Worm (Caenorhabditis elegans) whole organism, L3 larva: Measurements from ENCODE around the gene erd-2.1.

Source experiments
- R02D3.7 ChIP-seq: fragments of 150-350 bp; optimal IDR thresholded peaks from 2 replicates; lab custom pipeline; 2014; ENCODE audit warnings: missing biosample characterization, missing genetic modification characterization
- ZK546.5 ChIP-seq: sonication (generic microtip); optimal IDR thresholded peaks from 2 replicates; lab custom pipeline; 2017; ENCODE audit warnings: missing biosample characterization, missing genetic modification characterization
- ama-1 ChIP-seq: fragments of 150-350 bp; optimal IDR thresholded peaks from 2 replicates; lab custom pipeline; 2018
- ceh-16 ChIP-seq: sonication (generic microtip); optimal IDR thresholded peaks from 2 replicates; lab custom pipeline; 2017; ENCODE audit warnings: missing biosample characterization, missing genetic modification characterization
- ceh-28 ChIP-seq: fragments of 150-350 bp; optimal IDR thresholded peaks from 2 replicates; lab custom pipeline; 2014; ENCODE audit warnings: missing biosample characterization, missing genetic modification reagents, missing genetic modification characterization
- ceh-82 ChIP-seq: fragments of 150-350 bp; optimal IDR thresholded peaks from 2 replicates; lab custom pipeline; 2014; ENCODE audit warnings: missing biosample characterization, missing genetic modification characterization
- daf-12 ChIP-seq: fragments of 150-350 bp; optimal IDR thresholded peaks from 2 replicates; lab custom pipeline; 2014; ENCODE audit warnings: missing biosample characterization, missing genetic modification reagents, missing genetic modification characterization
- egl-5 ChIP-seq: fragments of 150-350 bp; optimal IDR thresholded peaks from 2 replicates; lab custom pipeline; 2017; ENCODE audit warnings: missing biosample characterization, missing genetic modification reagents, missing genetic modification characterization, inconsistent platforms
- elt-1 ChIP-seq: fragments of 150-350 bp; optimal IDR thresholded peaks from 2 replicates; lab custom pipeline; 2014; ENCODE audit warnings: missing biosample characterization, missing genetic modification characterization
- elt-2 ChIP-seq: sonication (generic microtip); optimal IDR thresholded peaks from 2 replicates; lab custom pipeline; 2016; ENCODE audit warnings: missing genetic modification reagents, mild to moderate bottlenecking, missing genetic modification characterization, missing compliant biosample characterization
- elt-3 ChIP-seq, 3 experiments: fragments of 150-350 bp in 1 of 3; sonication (generic microtip) in 2 of 3; optimal IDR thresholded peaks; 2 replicates in 2 of 3; 4 replicates in 1 of 3; lab custom pipeline; 2014 to 2017; ENCODE audit warnings: missing biosample characterization in 3 of 3, missing genetic modification characterization in 3 of 3
- eor-1 ChIP-seq, 2 experiments: fragments of 150-350 bp; optimal IDR thresholded peaks; 2 replicates each; lab custom pipeline; 2014 to 2018; ENCODE audit warnings: missing biosample characterization in 2 of 2, missing genetic modification characterization in 2 of 2
- fkh-10 ChIP-seq: sonication (generic microtip); optimal IDR thresholded peaks from 2 replicates; lab custom pipeline; 2017; ENCODE audit warnings: missing biosample characterization, missing genetic modification reagents, missing genetic modification characterization
- fkh-2 ChIP-seq: fragments of 150-350 bp; optimal IDR thresholded peaks from 2 replicates; lab custom pipeline; 2014; ENCODE audit warnings: missing biosample characterization, missing genetic modification reagents, missing genetic modification characterization
- hmg-11 ChIP-seq: sonication (generic microtip); optimal IDR thresholded peaks from 2 replicates; lab custom pipeline; 2016; ENCODE audit warnings: missing genetic modification characterization, missing compliant biosample characterization
- jun-1 ChIP-seq: fragments of 150-350 bp; optimal IDR thresholded peaks from 2 replicates; lab custom pipeline; 2014; ENCODE audit warnings: missing biosample characterization, missing genetic modification reagents, missing genetic modification characterization
- lin-15B ChIP-seq: fragments of 150-350 bp; optimal IDR thresholded peaks from 2 replicates; lab custom pipeline; 2014; ENCODE audit warnings: missing biosample characterization, missing genetic modification characterization
- lin-39 ChIP-seq: fragments of 150-350 bp; optimal IDR thresholded peaks from 2 replicates; lab custom pipeline; 2018; ENCODE audit warnings: missing biosample characterization, missing genetic modification reagents, missing genetic modification characterization
- mdl-1 ChIP-seq: fragments of 150-350 bp; optimal IDR thresholded peaks from 2 replicates; lab custom pipeline; 2014; ENCODE audit warnings: missing biosample characterization, missing genetic modification characterization
- mml-1 ChIP-seq: fragments of 150-350 bp; sonication (generic microtip); optimal IDR thresholded peaks from 3 replicates; lab custom pipeline; 2014; ENCODE audit warnings: missing biosample characterization, missing genetic modification characterization
- nfya-1 ChIP-seq: sonication (generic microtip); optimal IDR thresholded peaks from 2 replicates; lab custom pipeline; 2017; ENCODE audit warnings: missing genetic modification characterization, mild to moderate bottlenecking, missing compliant biosample characterization, antibody characterized with exemption, moderate library complexity; ENCODE audit not compliant: insufficient read depth
- nhr-11 ChIP-seq: fragments of 150-350 bp; optimal IDR thresholded peaks from 2 replicates; lab custom pipeline; 2014; ENCODE audit warnings: missing biosample characterization, missing genetic modification characterization
- nhr-23 ChIP-seq: fragments of 150-350 bp; optimal IDR thresholded peaks from 2 replicates; lab custom pipeline; 2014; ENCODE audit warnings: missing biosample characterization, missing genetic modification reagents, missing genetic modification characterization
- nhr-25 ChIP-seq: sonication (generic microtip); optimal IDR thresholded peaks from 2 replicates; lab custom pipeline; 2017; ENCODE audit warnings: missing biosample characterization, missing genetic modification characterization
- nhr-28 ChIP-seq: fragments of 150-350 bp; optimal IDR thresholded peaks from 2 replicates; lab custom pipeline; 2014; ENCODE audit warnings: missing biosample characterization, missing genetic modification characterization
- nhr-43 ChIP-seq: sonication (generic microtip); optimal IDR thresholded peaks from 2 replicates; lab custom pipeline; 2016; ENCODE audit warnings: mild to moderate bottlenecking, missing genetic modification characterization, missing compliant biosample characterization; ENCODE audit not compliant: poor library complexity, severe bottlenecking
- nhr-67 ChIP-seq: fragments of 150-350 bp; optimal IDR thresholded peaks from 2 replicates; lab custom pipeline; 2014; ENCODE audit warnings: missing biosample characterization, missing genetic modification characterization
- nhr-77 ChIP-seq: fragments of 150-350 bp; optimal IDR thresholded peaks from 2 replicates; lab custom pipeline; 2014; ENCODE audit warnings: missing biosample characterization, missing genetic modification characterization
- pha-4 ChIP-seq: fragments of 150-350 bp; optimal IDR thresholded peaks from 2 replicates; lab custom pipeline; 2014; ENCODE audit warnings: missing biosample characterization, missing genetic modification reagents, missing genetic modification characterization
- pqm-1 ChIP-seq: fragments of 150-350 bp; optimal IDR thresholded peaks from 2 replicates; lab custom pipeline; 2017; ENCODE audit warnings: missing biosample characterization, missing genetic modification characterization, inconsistent platforms
- sea-2 ChIP-seq: fragments of 150-350 bp; sonication (generic microtip); optimal IDR thresholded peaks from 4 replicates; lab custom pipeline; 2014; ENCODE audit warnings: missing biosample characterization, missing genetic modification reagents, missing genetic modification characterization
- skn-1 ChIP-seq: fragments of 150-350 bp; optimal IDR thresholded peaks from 2 replicates; lab custom pipeline; 2014; ENCODE audit warnings: missing biosample characterization, missing genetic modification characterization
- snpc-4 ChIP-seq: fragments of 150-350 bp; optimal IDR thresholded peaks from 2 replicates; lab custom pipeline; 2014; ENCODE audit warnings: missing biosample characterization, missing genetic modification characterization
- tbx-2 ChIP-seq: sonication (generic microtip); optimal IDR thresholded peaks from 2 replicates; lab custom pipeline; 2016; ENCODE audit warnings: mild to moderate bottlenecking, missing genetic modification characterization, missing compliant biosample characterization
- unc-39 ChIP-seq: sonication (generic microtip); optimal IDR thresholded peaks from 4 replicates; lab custom pipeline; 2017; ENCODE audit warnings: missing biosample characterization, missing genetic modification characterization
- unc-62 ChIP-seq: fragments of 150-350 bp; sonication (generic microtip); optimal IDR thresholded peaks from 4 replicates; lab custom pipeline; 2014; ENCODE audit warnings: missing biosample characterization, missing genetic modification reagents, missing genetic modification characterization
- zag-1 ChIP-seq: fragments of 150-350 bp; optimal IDR thresholded peaks from 2 replicates; lab custom pipeline; 2014; ENCODE audit warnings: missing biosample characterization, missing genetic modification characterization
- ztf-11 ChIP-seq: fragments of 150-350 bp; optimal IDR thresholded peaks from 2 replicates; lab custom pipeline; 2014; ENCODE audit warnings: missing biosample characterization, missing genetic modification characterization
- ztf-4 ChIP-seq: fragments of 150-350 bp; optimal IDR thresholded peaks from 2 replicates; lab custom pipeline; 2014; ENCODE audit warnings: missing biosample characterization, missing genetic modification characterization

The erd-2.1 gene

ce11 chrX:10154317-10154942, 4.2 kb downstream of the erd-2.1 start, which contains the start of gene F09B9.5:
Gene F09B9.5, plus strand, starts transcription at chrX:10154817.
- TF ChIP-seq elt-1 (tag; lab: Kevin White, UChicago) (no peak), nfya-1 (tag; lab: Kevin White, UChicago) (peak; percentile 62), ceh-16 (tag; lab: Kevin White, UChicago) (no peak), unc-62 (GFP tag; lab: Kevin White, UChicago) (peak; percentile 49), ZK546.5 (tag; lab: Kevin White, UChicago) (no peak), nhr-77 (tag; lab: Kevin White, UChicago) (no peak), hmg-11 (peak; percentile 24), nhr-11 (tag; lab: Kevin White, UChicago) (no peak), nhr-67 (tag; lab: Kevin White, UChicago) (no peak)

DNA sequence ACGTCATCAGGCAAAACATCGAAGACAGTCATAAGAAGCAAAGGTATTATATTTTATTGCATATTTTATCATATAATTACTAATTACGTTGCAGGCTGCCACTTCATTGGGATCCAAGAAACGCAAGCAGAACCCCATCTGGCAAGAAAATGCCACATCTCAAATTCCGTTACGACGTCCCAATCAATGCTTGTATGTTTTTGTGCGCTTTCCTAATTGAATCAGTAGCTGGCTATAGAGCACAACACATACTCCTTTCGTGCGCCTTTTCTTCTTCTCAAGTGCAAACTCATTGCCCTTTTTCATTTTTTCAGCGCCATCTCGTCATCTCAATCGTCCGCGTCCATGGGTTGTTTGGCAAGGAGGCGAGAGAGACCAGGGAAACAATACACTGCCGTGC, 7.7 kb downstream of the erd-2.1 start:
- TF ChIP-seq hmg-11 (no peak), mml-1 (tag; lab: Kevin White, UChicago) (no peak), pqm-1 (no peak), unc-39 (no peak), pha-4 (tag; lab: Kevin White, UChicago) (no peak), unc-62 (GFP tag; lab: Kevin White, UChicago) (no peak), tbx-2 (tag; lab: Kevin White, UChicago) (no peak), lin-15B (tag; lab: Kevin White, UChicago) (no peak), ztf-4 (no peak), lin-39 (tag; lab: Kevin White, UChicago) (no peak), R02D3.7 (tag; lab: Kevin White, UChicago) (no peak), nhr-28 (tag; lab: Kevin White, UChicago) (no peak), nhr-77 (tag; lab: Kevin White, UChicago) (no peak), fkh-10 (no peak), elt-2 (tag; lab: Kevin White, UChicago) (no peak), ceh-28 (tag; lab: Kevin White, UChicago) (no peak), fkh-2 (no peak), eor-1 (tag; optimal IDR thresholded peaks at IDR 0.05; lab: Kevin White, UChicago) (no peak), nhr-11 (tag; lab: Kevin White, UChicago) (no peak)
- TF ChIP-seq, all 47 proteins: peak for 0

ce11 chrX:10148235-10148872, 10.3 kb downstream of the erd-2.1 start:
- TF ChIP-seq elt-2 (tag; lab: Kevin White, UChicago) = peak; percentile 24
- TF ChIP-seq nhr-43 = peak; percentile 45
- no peak for TF ChIP-seq ztf-4
- TF ChIP-seq pha-4 (tag; lab: Kevin White, UChicago) = peak; percentile 97

ce11 chrX:10147236-10147635, 11.4 kb downstream of the erd-2.1 start:
- TF ChIP-seq pha-4 (tag; lab: Kevin White, UChicago) = no peak
- peak; percentile 54 for TF ChIP-seq nhr-25
- peak; percentile 92 for TF ChIP-seq unc-62 (GFP tag; lab: Kevin White, UChicago)
- no peak for TF ChIP-seq egl-5 (tag; lab: Kevin White, UChicago)
- TF ChIP-seq jun-1 (tag; lab: Kevin White, UChicago) = no peak

DNA sequence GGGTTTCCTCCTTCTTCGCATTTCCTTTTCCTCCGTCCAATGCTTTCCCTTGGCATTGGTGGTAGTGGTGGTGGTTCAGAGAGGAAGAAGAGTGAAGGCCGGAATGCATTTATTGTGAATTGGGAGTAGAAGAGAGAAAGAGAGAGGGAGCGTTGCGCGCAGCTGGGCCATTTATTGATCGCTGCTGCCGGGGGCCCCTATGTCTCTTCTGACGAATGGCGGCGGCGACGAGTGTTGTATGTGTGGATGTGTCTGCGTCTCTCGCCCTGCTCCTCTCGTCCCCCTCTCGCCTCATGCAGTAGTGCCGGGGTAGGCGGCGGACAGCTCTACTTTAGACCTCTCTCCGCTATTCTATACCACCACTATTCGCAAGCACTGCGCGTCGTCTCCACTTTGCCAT, 12.0 kb downstream of the erd-2.1 start, which contains the start of gene unc-115:
TSS of gene unc-115 (plus strand) at position 301 of the 400 bp plus-strand sequence.
- TF ChIP-seq pqm-1 (no peak), pha-4 (tag; lab: Kevin White, UChicago) (peak; percentile 81), nfya-1 (tag; lab: Kevin White, UChicago) (peak; percentile 95), nhr-28 (tag; lab: Kevin White, UChicago) (no peak), ama-1 (no peak), snpc-4 (tag; lab: Kevin White, UChicago) (peak; percentile 52), lin-15B (tag; lab: Kevin White, UChicago) (peak; percentile 35), tbx-2 (tag; lab: Kevin White, UChicago) (peak; percentile 87), mml-1 (tag; lab: Kevin White, UChicago) (no peak), nhr-43 (peak; percentile 63), nhr-11 (tag; lab: Kevin White, UChicago) (peak; percentile 38), ztf-11 (no peak), mdl-1 (tag; lab: Kevin White, UChicago) (peak; percentile 74), hmg-11 (peak; percentile 95), daf-12 (no peak), elt-3 (tag; optimal IDR thresholded peaks at IDR 0.05; lab: Kevin White, UChicago) (no peak), unc-39 (no peak), nhr-23 (peak; percentile 66), skn-1 (peak; percentile 54), ceh-28 (tag; lab: Kevin White, UChicago) (peak; percentile 90), ceh-82 (tag; lab: Kevin White, UChicago) (peak; percentile 71), sea-2 (GFP tag; lab: Kevin White, UChicago) (no peak), elt-1 (tag; lab: Kevin White, UChicago) (no peak), R02D3.7 (tag; lab: Kevin White, UChicago) (peak; percentile 67), lin-39 (tag; lab: Kevin White, UChicago) (peak; percentile 93), elt-2 (tag; lab: Kevin White, UChicago) (peak; percentile 56), jun-1 (tag; lab: Kevin White, UChicago) (peak; percentile 74), zag-1 (tag; lab: Kevin White, UChicago) (peak; percentile 59), nhr-77 (tag; lab: Kevin White, UChicago) (no peak), ztf-4 (no peak), nhr-67 (tag; lab: Kevin White, UChicago) (no peak), egl-5 (tag; lab: Kevin White, UChicago) (peak; percentile 58)
